Worm (Caenorhabditis elegans): ENCODE measurements around the gene nlg-1.
A peak's percentile ranks its signal among the peaks of the same experiment; 100 is the strongest.

- no peak for TF ChIP-seq die-1 (tag; optimal IDR thresholded peaks at IDR 0.05)
- TF ChIP-seq dpff-1 (tag; optimal IDR thresholded peaks at IDR 0.05) = no peak
- TF ChIP-seq ccch-3 (GFP tag; optimal IDR thresholded peaks at IDR 0.05) = no peak
- TF ChIP-seq mcd-1 (GFP tag; IDR thresholded peaks at IDR 0.05) = no peak
- peak; percentile 45 for TF ChIP-seq nhr-80 (tag; optimal IDR thresholded peaks at IDR 0.05)
- no peak for TF ChIP-seq nfya-1 (tag; optimal IDR thresholded peaks at IDR 0.05; ENCODE audit: borderline replicate concordance, insufficient read depth)
- TF ChIP-seq F39B2.1 (GFP tag; IDR thresholded peaks at IDR 0.05) = no peak
- TF ChIP-seq rec-8 (tag; optimal IDR thresholded peaks at IDR 0.05) = no peak
- no peak for TF ChIP-seq ztf-22 (GFP tag; optimal IDR thresholded peaks at IDR 0.05)
- TF ChIP-seq lsl-1 (GFP tag; optimal IDR thresholded peaks at IDR 0.05) = no peak
- no peak for TF ChIP-seq lag-1 (GFP tag; IDR thresholded peaks at IDR 0.05)
- no peak for TF ChIP-seq ama-1 (optimal IDR thresholded peaks at IDR 0.05)
- no peak for TF ChIP-seq ama-1 (GFP tag; optimal IDR thresholded peaks at IDR 0.05)
Observed at ce11 chrX:13578483-13578882, 52.5 kb downstream of the nlg-1 start, which contains the start of gene F54B11.11.
